Fruit fly (Drosophila melanogaster) whole organism, wandering third instar larva: Measurements from ENCODE around the gene Noa36.

Source experiments
- Dfd ChIP-seq: fragments of >200 bp; optimal IDR thresholded peaks from 2 replicates; lab custom pipeline; 2017; ENCODE audit warnings: missing biosample characterization, missing genetic modification characterization
- HLH106 ChIP-seq: fragments of 200-800 bp; optimal IDR thresholded peaks from 3 replicates; lab custom pipeline; 2019; ENCODE audit warnings: missing biosample characterization, mild to moderate bottlenecking, missing genetic modification characterization, moderate library complexity
- Jra ChIP-seq: sonication (Bioruptor generic); optimal IDR thresholded peaks from 2 replicates; lab custom pipeline; 2016; ENCODE audit warnings: missing biosample characterization, missing genetic modification characterization
- Rel ChIP-seq, 2 experiments: fragments of 200-800 bp; sonication (Bioruptor generic) in 1 of 2; optimal IDR thresholded peaks; 2 replicates in 1 of 2; 3 replicates in 1 of 2; lab custom pipeline; 2016 to 2019; ENCODE audit warnings: mild to moderate bottlenecking in 2 of 2, missing biosample characterization in 2 of 2, missing genetic modification characterization in 2 of 2, moderate library complexity in 1 of 2
- Vsx2 ChIP-seq: fragments of 200-300, 225-300 bp; sonication (Bioruptor generic); optimal IDR thresholded peaks from 2 replicates; lab custom pipeline; 2018; ENCODE audit warnings: missing biosample characterization, missing genetic modification characterization; ENCODE audit not compliant: partially characterized antibody
- br ChIP-seq: fragments of 200-800 bp; sonication (Bioruptor generic); optimal IDR thresholded peaks from 2 replicates; lab custom pipeline; 2016; ENCODE audit warnings: missing biosample characterization, missing genetic modification characterization
- foxo ChIP-seq, 2 experiments: fragments of 200-800 bp; sonication (Bioruptor generic); optimal IDR thresholded peaks; 2 replicates in 1 of 2; 3 replicates in 1 of 2; lab custom pipeline; 2016 to 2017; ENCODE audit warnings: missing biosample characterization in 2 of 2, missing genetic modification characterization in 2 of 2
- h ChIP-seq: fragments of 200-800 bp; sonication (Bioruptor generic); optimal IDR thresholded peaks from 3 replicates; lab custom pipeline; 2016; ENCODE audit warnings: missing biosample characterization, mild to moderate bottlenecking, missing genetic modification characterization
- lola ChIP-seq: fragments of >200 bp; optimal IDR thresholded peaks from 2 replicates; lab custom pipeline; 2017; ENCODE audit warnings: missing biosample characterization, missing genetic modification characterization
- pan ChIP-seq: fragments of >200 bp; optimal IDR thresholded peaks from 2 replicates; lab custom pipeline; 2017
- psq ChIP-seq: fragments of 200-800 bp; sonication (Bioruptor generic); optimal IDR thresholded peaks from 3 replicates; lab custom pipeline; 2017; ENCODE audit warnings: missing biosample characterization, mild to moderate bottlenecking, missing genetic modification characterization, moderate library complexity
- sv ChIP-seq: fragments of 200-800 bp; sonication (Bioruptor generic); optimal IDR thresholded peaks from 3 replicates; lab custom pipeline; 2016; ENCODE audit warnings: missing biosample characterization, missing genetic modification characterization
- usp ChIP-seq: fragments of >200 bp; optimal IDR thresholded peaks from 2 replicates; lab custom pipeline; 2017; ENCODE audit warnings: missing biosample characterization, missing genetic modification characterization
- woc ChIP-seq: sonication (Bioruptor generic); optimal IDR thresholded peaks from 2 replicates; lab custom pipeline; 2016; ENCODE audit warnings: missing biosample characterization, mild to moderate bottlenecking, missing genetic modification characterization

dm6 chr3R:28631753-28632152, 32.7 kb upstream of the Noa36 start:
- TF ChIP-seq woc (no peak), foxo (GFP tag; optimal IDR thresholded peaks at IDR 0.05; lab: Kevin White, UChicago) (peak in 1 of 2 experiments; percentile 52), br (GFP tag; lab: Kevin White, UChicago) (peak; percentile 37), psq (GFP tag; lab: Kevin White, UChicago) (peak; percentile 13), pan (lab: Kevin White, UChicago) (no peak), h (GFP tag; lab: Kevin White, UChicago) (peak; percentile 31), sv (GFP tag; lab: Kevin White, UChicago) (no peak), Dfd (GFP tag; lab: Kevin White, UChicago) (no peak), Jra (no peak), lola (GFP tag; lab: Kevin White, UChicago) (no peak), usp (no peak), Vsx2 (GFP tag; lab: Kevin White, UChicago) (no peak), Rel (GFP tag; optimal IDR thresholded peaks at IDR 0.05; lab: Kevin White, UChicago) (no peak), Rel (tag; optimal IDR thresholded peaks at IDR 0.05; lab: Kevin White, UChicago) (no peak), HLH106 (no peak)
